Fruit fly (Drosophila melanogaster) whole organism, wandering third instar larva: ENCODE results near the gene Ube3a.

Experiments used
- CG32264 ChIP-seq: fragments of 200-800 bp; sonication (Bioruptor generic); optimal IDR thresholded peaks from 2 replicates; lab custom pipeline; 2016; ENCODE audit warnings: missing biosample characterization, missing genetic modification characterization
- CG9705 ChIP-seq: fragments of 200-800 bp; sonication (Bioruptor generic); optimal IDR thresholded peaks from 2 replicates; lab custom pipeline; 2018; ENCODE audit warnings: missing biosample characterization, mild to moderate bottlenecking, missing genetic modification characterization
- Dfd ChIP-seq: fragments of >200 bp; optimal IDR thresholded peaks from 2 replicates; lab custom pipeline; 2017; ENCODE audit warnings: missing biosample characterization, missing genetic modification characterization
- Dif ChIP-seq: fragments of 200-275, 200-300 bp; sonication (Bioruptor generic); optimal IDR thresholded peaks from 2 replicates; lab custom pipeline; 2018; ENCODE audit warnings: missing biosample characterization, missing genetic modification characterization; ENCODE audit not compliant: partially characterized antibody
- GATAd ChIP-seq: sonication (Bioruptor generic); optimal IDR thresholded peaks from 2 replicates; lab custom pipeline; 2016; ENCODE audit warnings: missing biosample characterization, missing genetic modification characterization
- HLH106 ChIP-seq: fragments of 200-800 bp; optimal IDR thresholded peaks from 3 replicates; lab custom pipeline; 2019; ENCODE audit warnings: missing biosample characterization, mild to moderate bottlenecking, missing genetic modification characterization, moderate library complexity
- Hnf4 ChIP-seq: fragments of 200-800 bp; sonication (Bioruptor generic); optimal IDR thresholded peaks from 2 replicates; lab custom pipeline; 2016; ENCODE audit warnings: missing biosample characterization, mild to moderate bottlenecking, missing genetic modification characterization
- Hr78 ChIP-seq: fragments of >200 bp; optimal IDR thresholded peaks from 2 replicates; lab custom pipeline; 2017; ENCODE audit warnings: missing biosample characterization, missing genetic modification characterization
- Hr83 ChIP-seq: fragments of 200-300 bp; sonication (Bioruptor generic); optimal IDR thresholded peaks from 2 replicates; lab custom pipeline; 2016; ENCODE audit warnings: missing biosample characterization, mild to moderate bottlenecking, missing genetic modification characterization, moderate library complexity; ENCODE audit not compliant: poor library complexity, severe bottlenecking
- Jra ChIP-seq: sonication (Bioruptor generic); optimal IDR thresholded peaks from 2 replicates; lab custom pipeline; 2016; ENCODE audit warnings: missing biosample characterization, missing genetic modification characterization
- N ChIP-seq: fragments of >200 bp; optimal IDR thresholded peaks from 2 replicates; lab custom pipeline; 2018; ENCODE audit warnings: missing biosample characterization, missing external identifiers, missing genetic modification characterization
- Rel ChIP-seq, 2 experiments: fragments of 200-800 bp; sonication (Bioruptor generic) in 1 of 2; optimal IDR thresholded peaks; 2 replicates in 1 of 2; 3 replicates in 1 of 2; lab custom pipeline; 2016 to 2019; ENCODE audit warnings: mild to moderate bottlenecking in 2 of 2, missing biosample characterization in 2 of 2, missing genetic modification characterization in 2 of 2, moderate library complexity in 1 of 2
- Sp1 ChIP-seq: fragments of 200-800 bp; sonication (Bioruptor generic); optimal IDR thresholded peaks from 3 replicates; lab custom pipeline; 2019; ENCODE audit warnings: missing biosample characterization, mild to moderate bottlenecking, missing genetic modification characterization, moderate library complexity
- Vsx2 ChIP-seq: fragments of 200-300, 225-300 bp; sonication (Bioruptor generic); optimal IDR thresholded peaks from 2 replicates; lab custom pipeline; 2018; ENCODE audit warnings: missing biosample characterization, missing genetic modification characterization; ENCODE audit not compliant: partially characterized antibody
- br ChIP-seq: fragments of 200-800 bp; sonication (Bioruptor generic); optimal IDR thresholded peaks from 2 replicates; lab custom pipeline; 2016; ENCODE audit warnings: missing biosample characterization, missing genetic modification characterization
- brk ChIP-seq: fragments of 200-800 bp; sonication (Bioruptor generic); optimal IDR thresholded peaks from 2 replicates; lab custom pipeline; 2016; ENCODE audit warnings: missing biosample characterization, mild to moderate bottlenecking, missing genetic modification characterization
- dl ChIP-seq, 2 experiments: fragments of 175-275, 200-275 bp in 1 of 2; fragments of 200-275 bp in 1 of 2; sonication (Bioruptor generic); optimal IDR thresholded peaks; lab custom pipeline; 2018; ENCODE audit warnings: mild to moderate bottlenecking in 2 of 2, missing biosample characterization in 2 of 2, missing genetic modification characterization in 2 of 2, moderate library complexity in 2 of 2; ENCODE audit not compliant: partially characterized antibody in 2 of 2, insufficient read depth in 1 of 2
- dmrt93B ChIP-seq: fragments of 200-800 bp; sonication (Bioruptor generic); optimal IDR thresholded peaks from 2 replicates; lab custom pipeline; 2018; ENCODE audit warnings: missing biosample characterization, mild to moderate bottlenecking, missing genetic modification characterization
- dsf ChIP-seq: sonication (Bioruptor generic); optimal IDR thresholded peaks from 2 replicates; lab custom pipeline; 2016; ENCODE audit warnings: missing biosample characterization, missing genetic modification characterization, borderline replicate concordance
- foxo ChIP-seq, 2 experiments: fragments of 200-800 bp; sonication (Bioruptor generic); optimal IDR thresholded peaks; 2 replicates in 1 of 2; 3 replicates in 1 of 2; lab custom pipeline; 2016 to 2017; ENCODE audit warnings: missing biosample characterization in 2 of 2, missing genetic modification characterization in 2 of 2
- fru ChIP-seq: fragments of 200-800 bp; sonication (Bioruptor generic); optimal IDR thresholded peaks from 3 replicates; lab custom pipeline; 2016; ENCODE audit warnings: missing biosample characterization, mild to moderate bottlenecking, missing genetic modification characterization
- h ChIP-seq: fragments of 200-800 bp; sonication (Bioruptor generic); optimal IDR thresholded peaks from 3 replicates; lab custom pipeline; 2016; ENCODE audit warnings: missing biosample characterization, mild to moderate bottlenecking, missing genetic modification characterization
- jim ChIP-seq: fragments of 175-275, 200-325 bp; sonication (Bioruptor generic); optimal IDR thresholded peaks from 2 replicates; lab custom pipeline; 2016; ENCODE audit warnings: missing biosample characterization, mild to moderate bottlenecking, missing genetic modification characterization
- lola ChIP-seq: fragments of >200 bp; optimal IDR thresholded peaks from 2 replicates; lab custom pipeline; 2017; ENCODE audit warnings: missing biosample characterization, missing genetic modification characterization
- psq ChIP-seq: fragments of 200-800 bp; sonication (Bioruptor generic); optimal IDR thresholded peaks from 3 replicates; lab custom pipeline; 2017; ENCODE audit warnings: missing biosample characterization, mild to moderate bottlenecking, missing genetic modification characterization, moderate library complexity
- rgr ChIP-seq: fragments of 200-800 bp; sonication (Bioruptor generic); optimal IDR thresholded peaks from 3 replicates; lab custom pipeline; 2016; ENCODE audit warnings: missing biosample characterization, mild to moderate bottlenecking, missing genetic modification characterization
- sage ChIP-seq: fragments of 200-800 bp; sonication (Bioruptor generic); optimal IDR thresholded peaks from 2 replicates; lab custom pipeline; 2016; ENCODE audit warnings: missing biosample characterization, mild to moderate bottlenecking, missing genetic modification characterization
- sv ChIP-seq: fragments of 200-800 bp; sonication (Bioruptor generic); optimal IDR thresholded peaks from 3 replicates; lab custom pipeline; 2016; ENCODE audit warnings: missing biosample characterization, missing genetic modification characterization
- tai ChIP-seq: sonication (Bioruptor generic); optimal IDR thresholded peaks from 2 replicates; lab custom pipeline; 2016; ENCODE audit warnings: missing biosample characterization, missing genetic modification characterization
- usp ChIP-seq: fragments of >200 bp; optimal IDR thresholded peaks from 2 replicates; lab custom pipeline; 2017; ENCODE audit warnings: missing biosample characterization, missing genetic modification characterization
- woc ChIP-seq: sonication (Bioruptor generic); optimal IDR thresholded peaks from 2 replicates; lab custom pipeline; 2016; ENCODE audit warnings: missing biosample characterization, mild to moderate bottlenecking, missing genetic modification characterization

Gene Ube3a

dm6 chr3L:11214406-11215243 is 4.2 kb upstream of the Ube3a start, which contains the start of gene CG42671:
Gene CG42671 (plus strand): TSS chr3L:11214505.
- TF ChIP-seq Hr78 (GFP tag; lab: Kevin White, UChicago): no peak
- peak; percentile 97 for TF ChIP-seq Vsx2 (GFP tag; lab: Kevin White, UChicago)
- no peak for TF ChIP-seq CG32264 (GFP tag; lab: Kevin White, UChicago)
- TF ChIP-seq dsf (GFP tag; lab: Kevin White, UChicago): no peak
- TF ChIP-seq Rel (GFP tag; optimal IDR thresholded peaks at IDR 0.05; lab: Kevin White, UChicago): no peak
- TF ChIP-seq Rel (tag; optimal IDR thresholded peaks at IDR 0.05; lab: Kevin White, UChicago): peak; percentile 9
- TF ChIP-seq dl (GFP tag; optimal IDR thresholded peaks at IDR 0.05; lab: Kevin White, UChicago; ENCODE audit: insufficient read depth in 1 of 2, partially characterized antibody in 2 of 2): peak in 1 of 2 experiments; percentile 8
- no peak for TF ChIP-seq jim
- TF ChIP-seq rgr: no peak
- peak; percentile 27 for TF ChIP-seq Dif (GFP tag; lab: Kevin White, UChicago)

dm6 chr3L:11213643-11214042 is 3.3 kb upstream of the Ube3a start:
- no peak for TF ChIP-seq tai (GFP tag; lab: Kevin White, UChicago)
- TF ChIP-seq woc: no peak
- TF ChIP-seq CG9705 (GFP tag; lab: Kevin White, UChicago): no peak
- no peak for TF ChIP-seq CG32264 (GFP tag; lab: Kevin White, UChicago)
- TF ChIP-seq rgr: no peak
- no peak for TF ChIP-seq Hnf4
- TF ChIP-seq sage (GFP tag; lab: Kevin White, UChicago): no peak
- no peak for TF ChIP-seq N (GFP tag; lab: Kevin White, UChicago)
- no peak for TF ChIP-seq Jra (GFP tag; lab: Kevin White, UChicago)
- no peak for TF ChIP-seq h (GFP tag; lab: Kevin White, UChicago)
- no peak for TF ChIP-seq Dfd (GFP tag; lab: Kevin White, UChicago)
- no peak for TF ChIP-seq brk (GFP tag; lab: Kevin White, UChicago)
- TF ChIP-seq dl (GFP tag; optimal IDR thresholded peaks at IDR 0.05; lab: Kevin White, UChicago; ENCODE audit: insufficient read depth in 1 of 2, partially characterized antibody in 2 of 2): no peak
- no peak for TF ChIP-seq lola (GFP tag; lab: Kevin White, UChicago)
- TF ChIP-seq sv (GFP tag; lab: Kevin White, UChicago): no peak
- TF ChIP-seq fru (GFP tag; lab: Kevin White, UChicago): no peak
- TF ChIP-seq Vsx2 (GFP tag; lab: Kevin White, UChicago): no peak
- no peak for TF ChIP-seq GATAd (GFP tag; lab: Kevin White, UChicago)
- no peak for TF ChIP-seq Sp1 (GFP tag; lab: Kevin White, UChicago)

DNA sequence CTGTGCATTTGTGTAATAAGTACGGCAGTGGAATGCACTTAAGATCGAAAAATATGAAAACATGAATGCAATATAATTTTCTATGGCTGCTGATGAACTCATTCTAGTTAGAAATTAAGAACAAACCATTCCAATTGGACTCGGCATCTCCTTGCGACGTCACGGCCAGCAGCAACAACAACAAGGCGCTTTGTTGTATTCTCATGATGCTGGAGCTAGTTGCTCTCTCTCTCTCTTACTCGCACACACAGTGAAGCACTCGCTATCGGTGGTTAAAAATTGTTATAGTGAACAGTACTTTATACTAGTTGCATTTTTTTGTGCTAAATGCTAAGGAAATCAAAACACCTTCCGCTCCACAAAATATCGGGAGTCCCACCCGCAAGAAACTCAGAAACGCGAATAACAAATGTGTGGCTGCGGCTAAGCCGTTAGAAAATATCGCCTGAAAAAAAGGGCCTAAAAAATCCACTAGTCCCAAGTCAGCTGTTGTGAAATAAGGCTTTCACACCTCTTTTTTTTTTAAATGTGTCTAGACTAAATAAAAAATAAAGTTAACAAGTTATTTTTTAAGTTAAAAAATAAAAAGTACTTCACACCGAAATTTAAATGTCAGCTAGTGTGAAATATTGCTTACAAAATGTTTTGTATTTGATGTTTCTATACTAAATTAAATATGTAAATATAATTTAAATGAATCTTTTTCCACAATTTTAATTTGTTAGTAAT is 4.6 kb downstream of the Ube3a start, which contains the start of gene Plod:
Gene Plod, minus strand, starts transcription at position 409 of the 729 bp plus-strand sequence.
- TF ChIP-seq Hr78 (GFP tag; lab: Kevin White, UChicago) (peak; percentile 44), usp (no peak), dl (GFP tag; optimal IDR thresholded peaks at IDR 0.05; lab: Kevin White, UChicago; ENCODE audit: insufficient read depth in 1 of 2, partially characterized antibody in 2 of 2) (no peak), brk (GFP tag; lab: Kevin White, UChicago) (no peak), CG9705 (GFP tag; lab: Kevin White, UChicago) (no peak), Dfd (GFP tag; lab: Kevin White, UChicago) (no peak), dmrt93B (GFP tag; lab: Kevin White, UChicago) (no peak), Hr83 (GFP tag; lab: Kevin White, UChicago) (peak; percentile 21), GATAd (GFP tag; lab: Kevin White, UChicago) (no peak), psq (GFP tag; lab: Kevin White, UChicago) (no peak), HLH106 (tag; lab: Kevin White, UChicago) (peak; percentile 24), foxo (GFP tag; optimal IDR thresholded peaks at IDR 0.05; lab: Kevin White, UChicago) (peak in 1 of 2 experiments; percentile 22), lola (GFP tag; lab: Kevin White, UChicago) (no peak), Rel (GFP tag; optimal IDR thresholded peaks at IDR 0.05; lab: Kevin White, UChicago) (no peak), Rel (tag; optimal IDR thresholded peaks at IDR 0.05; lab: Kevin White, UChicago) (peak; percentile 96), Dif (GFP tag; lab: Kevin White, UChicago) (peak; percentile 35), Hnf4 (peak; percentile 63), h (GFP tag; lab: Kevin White, UChicago) (peak; percentile 39), N (GFP tag; lab: Kevin White, UChicago) (peak; percentile 93), woc (peak; percentile 60), Sp1 (GFP tag; lab: Kevin White, UChicago) (peak; percentile 15), sv (GFP tag; lab: Kevin White, UChicago) (peak; percentile 50), br (no peak), jim (no peak)
